Fruit fly (Drosophila melanogaster): ENCODE measurements around the gene CG32683.
A peak's percentile ranks its signal among the peaks of the same experiment; 100 is the strongest.

The CG32683 gene

dm6 chrX:10364556-10365227, 90.0 kb downstream of the CG32683 start:
- TF ChIP-seq CG7101 (tag; optimal IDR thresholded peaks at IDR 0.05) (peak; percentile 43), tj (GFP tag; optimal IDR thresholded peaks at IDR 0.05) (peak; percentile 47), cic (GFP tag; optimal IDR thresholded peaks at IDR 0.05) (no peak), Crg-1 (GFP tag; optimal IDR thresholded peaks at IDR 0.05) (no peak), toe (GFP tag; optimal IDR thresholded peaks at IDR 0.05) (no peak), CG33017 (tag; optimal IDR thresholded peaks at IDR 0.05) (no peak), ovo (GFP tag; optimal IDR thresholded peaks at IDR 0.05) (peak; percentile 17), CG11617 (GFP tag; optimal IDR thresholded peaks at IDR 0.05) (no peak), pad (GFP tag; optimal IDR thresholded peaks at IDR 0.05) (peak; percentile 23), kay (GFP tag; ENCODE audit: borderline replicate concordance) (no peak), CG14711 (tag; optimal IDR thresholded peaks at IDR 0.05) (no peak), Hr96 (GFP tag; optimal IDR thresholded peaks at IDR 0.05) (no peak), bab1 (GFP tag; optimal IDR thresholded peaks at IDR 0.05) (no peak), CG7045 (GFP tag; optimal IDR thresholded peaks at IDR 0.05) (no peak), CG1620 (GFP tag; optimal IDR thresholded peaks at IDR 0.05) (no peak), Mnt (GFP tag; optimal IDR thresholded peaks at IDR 0.05) (no peak), Clk (GFP tag; optimal IDR thresholded peaks at IDR 0.05) (no peak), CG5204 (GFP tag; optimal IDR thresholded peaks at IDR 0.05) (no peak), CG12768 (GFP tag; optimal IDR thresholded peaks at IDR 0.05) (no peak), cnc (optimal IDR thresholded peaks at IDR 0.05) (no peak)

dm6 chrX:10362557-10363366, 91.9 kb downstream of the CG32683 start:
- TF ChIP-seq ovo (GFP tag; optimal IDR thresholded peaks at IDR 0.05), result peak; percentile 40
- TF ChIP-seq CG7045 (GFP tag; optimal IDR thresholded peaks at IDR 0.05), result peak; percentile 43
- TF ChIP-seq Clk (GFP tag; optimal IDR thresholded peaks at IDR 0.05), result peak; percentile 25
- TF ChIP-seq kay (GFP tag; ENCODE audit: borderline replicate concordance), result peak; percentile 58
- no peak for TF ChIP-seq cnc (optimal IDR thresholded peaks at IDR 0.05)
- TF ChIP-seq CG7101 (tag; optimal IDR thresholded peaks at IDR 0.05), result peak; percentile 67
- peak; percentile 29 for TF ChIP-seq Crg-1 (GFP tag; optimal IDR thresholded peaks at IDR 0.05)
- peak; percentile 84 for TF ChIP-seq tj (GFP tag; optimal IDR thresholded peaks at IDR 0.05)
- TF ChIP-seq CG1620 (GFP tag; optimal IDR thresholded peaks at IDR 0.05), result peak; percentile 34
- peak; percentile 18 for TF ChIP-seq CG12768 (GFP tag; optimal IDR thresholded peaks at IDR 0.05)
- TF ChIP-seq Mnt (GFP tag; optimal IDR thresholded peaks at IDR 0.05), result peak; percentile 38
- peak; percentile 61 for TF ChIP-seq pad (GFP tag; optimal IDR thresholded peaks at IDR 0.05)
- TF ChIP-seq Hr96 (GFP tag; optimal IDR thresholded peaks at IDR 0.05), result peak; percentile 49
- TF ChIP-seq bab1 (GFP tag; optimal IDR thresholded peaks at IDR 0.05), result peak; percentile 82
- TF ChIP-seq cic (GFP tag; optimal IDR thresholded peaks at IDR 0.05), result no peak
- TF ChIP-seq CG11617 (GFP tag; optimal IDR thresholded peaks at IDR 0.05), result peak; percentile 81
- peak; percentile 58 for TF ChIP-seq CG5204 (GFP tag; optimal IDR thresholded peaks at IDR 0.05)
- peak; percentile 49 for TF ChIP-seq CG14711 (tag; optimal IDR thresholded peaks at IDR 0.05)
- TF ChIP-seq toe (GFP tag; optimal IDR thresholded peaks at IDR 0.05), result no peak
- no peak for TF ChIP-seq CG33017 (tag; optimal IDR thresholded peaks at IDR 0.05)

dm6 chrX:10362127-10362526, 92.6 kb downstream of the CG32683 start:
- TF ChIP-seq kay (GFP tag; ENCODE audit: borderline replicate concordance) (peak; percentile 39), CG12768 (GFP tag; optimal IDR thresholded peaks at IDR 0.05) (no peak), tj (GFP tag; optimal IDR thresholded peaks at IDR 0.05) (peak; percentile 92)

Data from whole organism, adult.